Worm (Caenorhabditis elegans) whole organism, L4 larva: ENCODE results near the gene dsl-2.
A peak's percentile ranks its signal among the peaks of the same experiment; 100 is the strongest.

Experiments
- Y5F2A.4 ChIP-seq: fragments of 200-800 bp; sonication (Bioruptor generic); optimal IDR thresholded peaks from 2 replicates; lab custom pipeline; 2018; ENCODE audit warnings: mild to moderate bottlenecking, missing genetic modification characterization, missing compliant biosample characterization
- ceh-20 ChIP-seq: fragments of 200-800 bp; sonication (Bioruptor generic); IDR thresholded peaks from 2 replicates; pipeline ENCODE4 v1.3.6; 2022; ENCODE audit warnings: missing genetic modification reagents, missing genetic modification characterization, missing compliant biosample characterization
- ceh-28 ChIP-seq: fragments of 150-350 bp; optimal IDR thresholded peaks from 2 replicates; lab custom pipeline; 2014; ENCODE audit warnings: missing biosample characterization, missing genetic modification reagents, missing genetic modification characterization
- egl-27 ChIP-seq: sonication (generic microtip); optimal IDR thresholded peaks from 3 replicates; lab custom pipeline; 2017; ENCODE audit warnings: missing biosample characterization, missing genetic modification reagents, missing genetic modification characterization
- hlh-30 ChIP-seq: sonication (generic microtip); optimal IDR thresholded peaks from 2 replicates; lab custom pipeline; 2017; ENCODE audit warnings: antibody characterized with exemption, mild to moderate bottlenecking, missing genetic modification characterization, missing compliant biosample characterization; ENCODE audit not compliant: insufficient read depth
- lsy-2 ChIP-seq, 2 experiments: fragments of 150-350 bp in 1 of 2; sonication (generic microtip) in 1 of 2; optimal IDR thresholded peaks; 2 replicates each; lab custom pipeline; 2014 to 2017; ENCODE audit warnings: missing biosample characterization in 2 of 2, missing genetic modification characterization in 2 of 2
- mxl-2 ChIP-seq: fragments of 200-800 bp; sonication (Bioruptor generic); conservative IDR thresholded peaks from 2 replicates; pipeline ENCODE4 v1.3.6; 2022; ENCODE audit warnings: missing genetic modification reagents, missing genetic modification characterization, missing compliant biosample characterization
- nhr-237 ChIP-seq: sonication (generic microtip); optimal IDR thresholded peaks from 2 replicates; lab custom pipeline; 2017; ENCODE audit warnings: missing biosample characterization, missing genetic modification characterization
- nhr-28 ChIP-seq: fragments of 150-350 bp; optimal IDR thresholded peaks from 2 replicates; lab custom pipeline; 2014; ENCODE audit warnings: missing biosample characterization, missing genetic modification characterization
- nhr-48 ChIP-seq: sonication (generic microtip); optimal IDR thresholded peaks from 2 replicates; lab custom pipeline; 2016; ENCODE audit warnings: mild to moderate bottlenecking, missing genetic modification characterization, missing compliant biosample characterization
- sdz-12 ChIP-seq: fragments of 200-800 bp; sonication (Bioruptor generic); optimal IDR thresholded peaks from 2 replicates; lab custom pipeline; 2018; ENCODE audit warnings: mild to moderate bottlenecking, missing genetic modification characterization, missing compliant biosample characterization
- snpc-4 ChIP-seq: fragments of 150-350 bp; optimal IDR thresholded peaks from 2 replicates; lab custom pipeline; 2014; ENCODE audit warnings: missing biosample characterization, missing genetic modification characterization
- vab-7 ChIP-seq: fragments of 200-800 bp; sonication (Bioruptor generic); IDR thresholded peaks from 2 replicates; pipeline ENCODE4 v1.3.6; 2022; ENCODE audit warnings: missing genetic modification reagents, missing genetic modification characterization, missing compliant biosample characterization

- TF ChIP-seq ceh-28: no peak
- no peak for TF ChIP-seq nhr-237 (tag; lab: Kevin White, UChicago)
- TF ChIP-seq sdz-12: no peak
- no peak for TF ChIP-seq mxl-2 (GFP tag; lab: Robert Waterston, UW)
- no peak for TF ChIP-seq vab-7 (GFP tag; lab: Robert Waterston, UW)
- no peak for TF ChIP-seq snpc-4 (tag; lab: Kevin White, UChicago)
- TF ChIP-seq lsy-2 (tag; optimal IDR thresholded peaks at IDR 0.05; lab: Kevin White, UChicago): no peak
- peak; percentile 55 for TF ChIP-seq nhr-28 (tag; lab: Kevin White, UChicago)
- no peak for TF ChIP-seq egl-27 (tag; lab: Kevin White, UChicago)
- TF ChIP-seq Y5F2A.4 (GFP tag; lab: Kevin White, UChicago): no peak
- TF ChIP-seq ceh-20 (GFP tag; lab: Robert Waterston, UW): no peak
- TF ChIP-seq hlh-30: peak; percentile 16
- no peak for TF ChIP-seq nhr-48
Observed at ce11 chrIV:1211902-1212301, 7.1 kb upstream of the dsl-2 start.
